Fruit fly (Drosophila melanogaster) whole organism, embryonic: ENCODE data around the gene TotZ.

Experiments
- Ada2b ChIP-seq: fragments of 200-800 bp; sonication (Bioruptor generic); IDR thresholded peaks from 2 replicates; pipeline ENCODE4 v1.3.6; 2022; ENCODE audit warnings: missing biosample characterization, missing genetic modification characterization
- Bdp1 ChIP-seq: fragments of 200-800 bp; sonication (Bioruptor generic); optimal IDR thresholded peaks from 3 replicates; lab custom pipeline; 2016; ENCODE audit warnings: missing biosample characterization, missing genetic modification characterization
- Bgb ChIP-seq: fragments of 200-800 bp; sonication (Bioruptor generic); IDR thresholded peaks from 2 replicates; pipeline ENCODE4 v1.3.6; 2022; ENCODE audit warnings: missing biosample characterization, missing genetic modification characterization; ENCODE audit not compliant: partially characterized antibody
- CG10431 ChIP-seq: fragments of 200-800 bp; sonication (Bioruptor generic); optimal IDR thresholded peaks from 3 replicates; lab custom pipeline; 2018; ENCODE audit warnings: missing biosample characterization, mild to moderate bottlenecking, missing genetic modification characterization
- CG11085 ChIP-seq: fragments of 200-800 bp; sonication (Bioruptor generic); IDR thresholded peaks from 2 replicates; pipeline ENCODE4 v1.3.6; 2022; ENCODE audit warnings: missing biosample characterization, missing genetic modification characterization
- CG11723 ChIP-seq: fragments of 200-800 bp; sonication (Bioruptor generic); optimal IDR thresholded peaks from 2 replicates; lab custom pipeline; 2017; ENCODE audit warnings: missing biosample characterization, mild to moderate bottlenecking, missing genetic modification characterization
- CG12155 ChIP-seq: fragments of 200-800 bp; sonication (Bioruptor generic); optimal IDR thresholded peaks from 3 replicates; lab custom pipeline; 2016; ENCODE audit warnings: missing biosample characterization, missing genetic modification characterization
- CG15073 ChIP-seq: fragments of 200-800 bp; sonication (Bioruptor generic); optimal IDR thresholded peaks from 2 replicates; lab custom pipeline; 2016; ENCODE audit warnings: missing biosample characterization, missing genetic modification characterization
- CG16779 ChIP-seq: fragments of 200-800 bp; sonication (Bioruptor generic); IDR thresholded peaks from 2 replicates; pipeline ENCODE4 v1.3.6; 2022; ENCODE audit warnings: missing biosample characterization, missing genetic modification characterization
- CG16863 ChIP-seq: fragments of 200-800 bp; sonication (Bioruptor generic); optimal IDR thresholded peaks from 3 replicates; lab custom pipeline; 2016; ENCODE audit warnings: missing biosample characterization, missing genetic modification characterization
- CG2120 ChIP-seq: fragments of 200-800 bp; sonication (Bioruptor generic); optimal IDR thresholded peaks from 3 replicates; lab custom pipeline; 2016; ENCODE audit warnings: missing biosample characterization, missing genetic modification characterization
- CG3995 ChIP-seq: fragments of 200-800 bp; sonication (Bioruptor generic); optimal IDR thresholded peaks from 3 replicates; lab custom pipeline; 2016; ENCODE audit warnings: missing biosample characterization, missing genetic modification characterization
- CG8478 ChIP-seq: fragments of >200 bp; optimal IDR thresholded peaks from 2 replicates; lab custom pipeline; 2018
- CG9437 ChIP-seq: fragments of 200-800 bp; sonication (Bioruptor generic); optimal IDR thresholded peaks from 2 replicates; lab custom pipeline; 2018; ENCODE audit warnings: missing biosample characterization, mild to moderate bottlenecking, missing genetic modification characterization
- CG9932 ChIP-seq: fragments of 200-800 bp; sonication (Bioruptor generic); IDR thresholded peaks from 2 replicates; pipeline ENCODE4 v1.3.6; 2022; ENCODE audit warnings: missing biosample characterization, missing genetic modification characterization
- CrebB ChIP-seq: fragments of 200-800 bp; sonication (Bioruptor generic); optimal IDR thresholded peaks from 3 replicates; lab custom pipeline; 2018; ENCODE audit warnings: missing biosample characterization, mild to moderate bottlenecking, missing genetic modification characterization
- Deaf1 ChIP-seq: fragments of 200-800 bp; optimal IDR thresholded peaks from 3 replicates; lab custom pipeline; 2019; ENCODE audit warnings: missing biosample characterization, mild to moderate bottlenecking, missing genetic modification characterization, moderate library complexity
- Dip2 ChIP-seq: fragments of 200-800 bp; sonication (Bioruptor generic); IDR thresholded peaks from 2 replicates; pipeline ENCODE4 v1.3.6; 2022; ENCODE audit warnings: missing biosample characterization, missing genetic modification characterization
- H15 ChIP-seq: fragments of 200-800 bp; sonication (Bioruptor generic); IDR thresholded peaks from 3 replicates; pipeline ENCODE4 v1.3.6; 2022; ENCODE audit warnings: missing biosample characterization, missing genetic modification characterization
- HmgD ChIP-seq: fragments of 200-800 bp; sonication (Bioruptor generic); optimal IDR thresholded peaks from 3 replicates; lab custom pipeline; 2016; ENCODE audit warnings: missing biosample characterization, missing genetic modification characterization
- HmgZ ChIP-seq: fragments of 200-800 bp; sonication (Bioruptor generic); optimal IDR thresholded peaks from 2 replicates; lab custom pipeline; 2018; ENCODE audit warnings: missing biosample characterization, mild to moderate bottlenecking, missing genetic modification characterization
- Hmr ChIP-seq: fragments of 200-800 bp; sonication (Bioruptor generic); optimal IDR thresholded peaks from 3 replicates; lab custom pipeline; 2017; ENCODE audit warnings: mild to moderate bottlenecking, missing biosample characterization, missing genetic modification reagents, missing genetic modification characterization
- Hr51 ChIP-seq, 2 experiments: fragments of 200-800 bp; sonication (Bioruptor generic); optimal IDR thresholded peaks; 2 replicates in 1 of 2; 3 replicates in 1 of 2; lab custom pipeline; 2016 to 2018; ENCODE audit warnings: missing biosample characterization in 2 of 2, missing genetic modification characterization in 2 of 2, mild to moderate bottlenecking in 1 of 2, moderate library complexity in 1 of 2
- Med ChIP-seq: fragments of 200-800 bp; sonication (Bioruptor generic); peaks from one replicate; lab custom pipeline; 2016; ENCODE audit warnings: missing biosample characterization, missing genetic modification characterization, mild to moderate bottlenecking, inconsistent platforms, moderate library complexity
- Myb ChIP-seq: fragments of 200-800 bp; sonication (Bioruptor generic); optimal IDR thresholded peaks from 2 replicates; lab custom pipeline; 2016; ENCODE audit warnings: missing biosample characterization, missing genetic modification characterization
- Rfx ChIP-seq: fragments of 200-800 bp; sonication (Bioruptor generic); IDR thresholded peaks from 2 replicates; pipeline ENCODE4 v1.3.6; 2022; ENCODE audit warnings: missing biosample characterization, missing genetic modification characterization
- TFAM ChIP-seq: fragments of 200-800 bp; sonication (Bioruptor generic); optimal IDR thresholded peaks from 2 replicates; lab custom pipeline; 2017; ENCODE audit warnings: missing biosample characterization, missing genetic modification characterization, inconsistent platforms
- Trl ChIP-seq, 3 experiments: fragments of >200 bp in 2 of 3; fragments of 200-800 bp in 1 of 3; sonication (Bioruptor generic) in 1 of 3; optimal IDR thresholded peaks; 2 replicates in 1 of 3; 3 replicates in 2 of 3; lab custom pipeline; 2016 to 2017; ENCODE audit warnings: missing biosample characterization in 1 of 3, missing genetic modification characterization in 1 of 3
- crc ChIP-seq: fragments of 200-800 bp; sonication (Bioruptor generic); optimal IDR thresholded peaks from 2 replicates; lab custom pipeline; 2016; ENCODE audit warnings: missing biosample characterization, missing genetic modification characterization
- dmrt11E ChIP-seq: fragments of 200-800 bp; sonication (Bioruptor generic); optimal IDR thresholded peaks from 3 replicates; lab custom pipeline; 2018; ENCODE audit warnings: missing biosample characterization, mild to moderate bottlenecking, missing genetic modification characterization, moderate library complexity
- ewg ChIP-seq: fragments of 200-800 bp; sonication (Bioruptor generic); optimal IDR thresholded peaks from 3 replicates; lab custom pipeline; 2017; ENCODE audit warnings: mild to moderate bottlenecking, missing biosample characterization, missing genetic modification reagents, missing genetic modification characterization
- fd3F ChIP-seq: fragments of 200-800 bp; sonication (Bioruptor generic); optimal IDR thresholded peaks from 2 replicates; lab custom pipeline; 2018; ENCODE audit warnings: missing biosample characterization, mild to moderate bottlenecking, missing genetic modification characterization, moderate library complexity
- inv ChIP-seq: fragments of 200-800 bp; sonication (Bioruptor generic); IDR thresholded peaks from 2 replicates; pipeline ENCODE4 v1.3.6; 2022; ENCODE audit warnings: missing biosample characterization, missing genetic modification characterization; ENCODE audit not compliant: partially characterized antibody
- org-1 ChIP-seq: fragments of 200-800 bp; sonication (Bioruptor generic); optimal IDR thresholded peaks from 2 replicates; lab custom pipeline; 2017; ENCODE audit warnings: missing biosample characterization, missing genetic modification characterization
- pan ChIP-seq, 4 experiments: fragments of >200 bp in 3 of 4; fragments of 200-800 bp in 1 of 4; sonication (Bioruptor generic) in 1 of 4; optimal IDR thresholded peaks in 3 of 4; IDR thresholded peaks in 1 of 4; 2 replicates each; pipeline versions ENCODE4 v1.3.6 to Lab custom; 2017 to 2022; ENCODE audit warnings: missing biosample characterization in 2 of 4, missing genetic modification characterization in 2 of 4, mixed read lengths in 1 of 4
- pita ChIP-seq: fragments of 200-800 bp; sonication (Bioruptor generic); optimal IDR thresholded peaks from 2 replicates; lab custom pipeline; 2017; ENCODE audit warnings: missing biosample characterization, mild to moderate bottlenecking, missing genetic modification characterization
- pzg ChIP-seq: fragments of 200-800 bp; sonication (Bioruptor generic); optimal IDR thresholded peaks from 3 replicates; lab custom pipeline; 2018; ENCODE audit warnings: missing biosample characterization, mild to moderate bottlenecking, missing genetic modification characterization, moderate library complexity
- rib ChIP-seq: fragments of 200-800 bp; sonication (Bioruptor generic); IDR thresholded peaks from 2 replicates; pipeline ENCODE4 v1.3.6; 2022; ENCODE audit warnings: missing biosample characterization, missing genetic modification characterization
- schlank ChIP-seq: fragments of 200-800 bp; sonication (Bioruptor generic); optimal IDR thresholded peaks from 2 replicates; lab custom pipeline; 2018; ENCODE audit warnings: missing biosample characterization, mild to moderate bottlenecking, missing genetic modification characterization
- scrt ChIP-seq: fragments of 200-800 bp; sonication (Bioruptor generic); optimal IDR thresholded peaks from 2 replicates; lab custom pipeline; 2018; ENCODE audit warnings: missing biosample characterization, mild to moderate bottlenecking, missing genetic modification characterization, moderate library complexity
- slp2 ChIP-seq: fragments of 200-800 bp; sonication (Bioruptor generic); optimal IDR thresholded peaks from 2 replicates; lab custom pipeline; 2016; ENCODE audit warnings: missing biosample characterization, missing genetic modification characterization
- sna ChIP-seq: fragments of 200-800 bp; sonication (Bioruptor generic); IDR thresholded peaks from 2 replicates; pipeline ENCODE4 v1.3.6; 2022; ENCODE audit warnings: missing biosample characterization, missing genetic modification characterization; ENCODE audit not compliant: partially characterized antibody
- ssp ChIP-seq: fragments of 200-800 bp; sonication (Bioruptor generic); IDR thresholded peaks from 2 replicates; pipeline ENCODE4 v1.3.6; 2022; ENCODE audit warnings: missing biosample characterization, missing genetic modification characterization
- trh ChIP-seq: fragments of 200-800 bp; sonication (Bioruptor generic); optimal IDR thresholded peaks from 2 replicates; lab custom pipeline; 2016; ENCODE audit warnings: missing biosample characterization, missing genetic modification characterization
- unpg ChIP-seq: fragments of 200-800 bp; sonication (Bioruptor generic); optimal IDR thresholded peaks from 3 replicates; lab custom pipeline; 2018; ENCODE audit warnings: missing biosample characterization, mild to moderate bottlenecking, missing genetic modification characterization, moderate library complexity

Gene TotZ

DNA sequence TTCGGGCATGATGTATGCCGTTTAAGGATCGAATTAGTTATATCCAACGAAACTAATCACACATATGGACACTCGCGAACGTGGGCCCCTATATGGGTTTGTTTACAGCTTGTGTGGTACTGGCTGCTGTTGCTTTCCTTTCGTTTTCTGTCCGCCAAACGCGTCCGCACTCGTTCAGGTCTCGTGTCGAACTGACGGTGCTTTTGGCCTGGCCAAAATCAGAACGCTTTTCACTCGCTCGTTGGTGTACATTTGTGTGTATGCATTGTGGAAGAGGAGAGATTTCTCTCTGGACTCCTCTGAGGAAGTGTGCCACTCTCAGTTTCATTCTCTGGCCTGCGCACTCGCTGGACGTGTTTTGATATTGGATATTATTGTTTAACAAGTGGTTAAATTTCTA is 19.6 kb downstream of the TotZ start, which contains the start of gene Ktl:
Gene Ktl (minus strand): TSS at position 193 of the 400 bp plus-strand sequence.
- TF ChIP-seq CG3995 (GFP tag; lab: Kevin White, UChicago) (no peak), Trl (optimal IDR thresholded peaks at IDR 0.05; lab: Kevin White, UChicago) (peak; percentile 17 to 42), Trl (GFP tag; optimal IDR thresholded peaks at IDR 0.05; lab: Kevin White, UChicago) (no peak), sna (GFP tag; lab: Robert Waterston, UW) (no peak), pzg (GFP tag; lab: Kevin White, UChicago) (no peak), Hmr (GFP tag; lab: Kevin White, UChicago) (no peak), rib (no peak), pan (optimal IDR thresholded peaks at IDR 0.05; lab: Kevin White, UChicago) (no peak), pan (GFP tag; optimal IDR thresholded peaks at IDR 0.05 in 1 of 2, IDR thresholded peaks at IDR 0.05 in 1 of 2) (no peak), CrebB (tag; lab: Kevin White, UChicago) (no peak), schlank (tag; lab: Kevin White, UChicago) (no peak), dmrt11E (tag; lab: Kevin White, UChicago) (no peak), Deaf1 (tag; lab: Kevin White, UChicago) (peak; percentile 11), pita (no peak), unpg (GFP tag; lab: Kevin White, UChicago) (no peak), Dip2 (GFP tag; lab: Robert Waterston, UW) (no peak), Med (peak; percentile 67), CG12155 (GFP tag; lab: Kevin White, UChicago) (peak; percentile 64), scrt (peak; percentile 26), CG10431 (GFP tag; lab: Kevin White, UChicago) (no peak), ewg (peak; percentile 43)

DNA sequence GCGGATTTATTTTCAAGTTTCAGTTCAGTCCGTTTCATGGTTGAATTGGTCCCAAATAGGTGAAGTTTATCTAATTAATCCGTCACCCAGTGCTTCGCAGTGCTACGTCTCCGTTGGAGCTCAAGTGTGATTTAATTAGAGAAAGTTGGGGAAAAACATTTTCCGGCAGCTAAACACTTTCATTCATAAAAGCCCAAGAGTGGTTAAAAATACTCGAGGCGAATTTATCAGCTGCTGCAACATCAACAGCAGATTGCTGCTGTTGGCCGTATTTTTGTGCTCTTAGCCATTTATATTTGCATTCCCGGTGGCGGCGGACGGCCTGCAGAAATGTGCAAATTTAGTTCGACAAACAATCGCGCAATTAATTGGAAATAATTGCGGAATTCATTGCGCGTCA is 24.1 kb downstream of the TotZ start, which contains the start of gene Grik:
Gene Grik (plus strand): TSS at position 301 of the 400 bp plus-strand sequence.
- no peak for TF ChIP-seq org-1 (GFP tag; lab: Kevin White, UChicago)
- TF ChIP-seq Rfx (GFP tag; lab: Robert Waterston, UW) = no peak
- no peak for TF ChIP-seq crc (GFP tag; lab: Kevin White, UChicago)
- no peak for TF ChIP-seq TFAM (GFP tag; lab: Kevin White, UChicago)
- no peak for TF ChIP-seq trh
- TF ChIP-seq CG15073 (GFP tag; lab: Kevin White, UChicago) = no peak
- no peak for TF ChIP-seq Ada2b (GFP tag; lab: Robert Waterston, UW)

DNA sequence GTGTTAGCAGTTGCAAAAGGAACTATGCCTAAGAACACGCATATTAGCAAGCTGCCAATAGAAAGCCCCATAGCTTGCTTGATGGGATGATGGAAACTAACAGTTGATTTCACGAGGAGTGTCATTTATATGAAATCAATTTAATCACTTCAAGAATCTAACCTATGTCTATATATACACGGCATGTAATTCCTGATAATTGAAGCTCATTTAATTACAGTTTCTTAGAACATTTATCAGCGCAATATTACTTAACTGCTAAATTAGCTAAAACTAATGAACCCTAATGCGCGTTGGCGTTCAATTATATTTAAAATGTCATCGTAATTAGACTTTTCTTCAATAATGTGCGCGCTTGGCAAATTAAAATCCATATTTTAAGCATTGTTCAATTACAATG is 27.9 kb downstream of the TotZ start, which contains the start of gene TotX:
Gene TotX (minus strand): TSS at position 101 of the 400 bp plus-strand sequence.
- no peak for TF ChIP-seq CG8478 (lab: Kevin White, UChicago)
- no peak for TF ChIP-seq schlank (tag; lab: Kevin White, UChicago)
- no peak for TF ChIP-seq CG11723
- TF ChIP-seq fd3F (GFP tag; lab: Kevin White, UChicago) = no peak
- TF ChIP-seq CG11085 (GFP tag; lab: Robert Waterston, UW) = no peak
- TF ChIP-seq Hr51 (GFP tag; optimal IDR thresholded peaks at IDR 0.05; lab: Kevin White, UChicago) = no peak
- no peak for TF ChIP-seq Bgb (GFP tag; lab: Robert Waterston, UW)

DNA sequence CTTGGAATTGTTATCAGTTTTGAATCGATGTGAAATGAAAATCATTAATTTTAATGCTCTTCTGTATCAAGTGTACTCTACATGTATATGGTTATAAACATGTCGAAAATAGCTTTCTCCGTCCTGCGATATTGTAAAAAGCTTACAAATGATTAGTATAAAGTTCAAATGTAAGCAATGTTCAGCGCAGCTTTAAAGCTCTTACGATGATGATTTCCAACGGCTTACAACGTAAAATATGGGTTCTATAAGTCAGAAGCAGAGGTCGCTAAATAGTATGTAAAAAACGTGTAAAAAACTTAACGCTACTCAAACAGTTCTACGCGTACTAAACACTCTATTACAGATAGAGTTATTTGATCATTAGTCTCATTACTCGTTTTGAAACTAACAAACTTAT is 31.1 kb downstream of the TotZ start:
- TF ChIP-seq CG9932 (GFP tag; lab: Robert Waterston, UW) = peak; percentile 18; the same call in 1 of the 2 replicates
- no peak for TF ChIP-seq Rfx (GFP tag; lab: Robert Waterston, UW)
- no peak for TF ChIP-seq ssp (GFP tag; lab: Robert Waterston, UW)
- no peak for TF ChIP-seq CG16863 (GFP tag; lab: Kevin White, UChicago)
- TF ChIP-seq H15 (GFP tag; lab: Robert Waterston, UW) = no peak
- peak; percentile 34 for TF ChIP-seq CG8478 (lab: Kevin White, UChicago)
- TF ChIP-seq CG2120 (GFP tag; lab: Kevin White, UChicago) = peak; percentile 15
- TF ChIP-seq inv (GFP tag; lab: Robert Waterston, UW) = peak; percentile 31; the same call in 1 of the 2 replicates
- TF ChIP-seq HmgZ = peak; percentile 57
- no peak for TF ChIP-seq CG11723
- no peak for TF ChIP-seq CG12155 (GFP tag; lab: Kevin White, UChicago)
- peak; percentile 35 for TF ChIP-seq HmgD (GFP tag; lab: Kevin White, UChicago)
- no peak for TF ChIP-seq fd3F (GFP tag; lab: Kevin White, UChicago)
- peak; percentile 52 for TF ChIP-seq Bdp1 (GFP tag; lab: Kevin White, UChicago)
- no peak for TF ChIP-seq CG16779 (GFP tag; lab: Robert Waterston, UW)
- no peak for TF ChIP-seq CG9437 (GFP tag; lab: Kevin White, UChicago)
- no peak for TF ChIP-seq slp2 (GFP tag; lab: Kevin White, UChicago)
- TF ChIP-seq Myb (GFP tag; lab: Kevin White, UChicago) = peak; percentile 11
